Worm (Caenorhabditis elegans) whole organism, L3 larva: ENCODE results near the gene ogdh-2.

ENCODE experiments used
- R02D3.7 ChIP-seq: fragments of 150-350 bp; optimal IDR thresholded peaks from 2 replicates; lab custom pipeline; 2014; ENCODE audit warnings: missing biosample characterization, missing genetic modification characterization
- ZK546.5 ChIP-seq: sonication (generic microtip); optimal IDR thresholded peaks from 2 replicates; lab custom pipeline; 2017; ENCODE audit warnings: missing biosample characterization, missing genetic modification characterization
- aly-2 ChIP-seq: fragments of 150-350 bp; optimal IDR thresholded peaks from 2 replicates; lab custom pipeline; 2014; ENCODE audit warnings: missing biosample characterization, missing genetic modification characterization
- ceh-16 ChIP-seq: sonication (generic microtip); optimal IDR thresholded peaks from 2 replicates; lab custom pipeline; 2017; ENCODE audit warnings: missing biosample characterization, missing genetic modification characterization
- ceh-28 ChIP-seq: fragments of 150-350 bp; optimal IDR thresholded peaks from 2 replicates; lab custom pipeline; 2014; ENCODE audit warnings: missing biosample characterization, missing genetic modification reagents, missing genetic modification characterization
- daf-12 ChIP-seq: fragments of 150-350 bp; optimal IDR thresholded peaks from 2 replicates; lab custom pipeline; 2014; ENCODE audit warnings: missing biosample characterization, missing genetic modification reagents, missing genetic modification characterization
- egl-27 ChIP-seq: sonication (generic microtip); optimal IDR thresholded peaks from 4 replicates; lab custom pipeline; 2017; ENCODE audit warnings: missing biosample characterization, missing genetic modification reagents, missing genetic modification characterization
- elt-2 ChIP-seq: sonication (generic microtip); optimal IDR thresholded peaks from 2 replicates; lab custom pipeline; 2016; ENCODE audit warnings: missing genetic modification reagents, mild to moderate bottlenecking, missing genetic modification characterization, missing compliant biosample characterization
- elt-3 ChIP-seq, 3 experiments: fragments of 150-350 bp in 1 of 3; sonication (generic microtip) in 2 of 3; optimal IDR thresholded peaks; 2 replicates in 2 of 3; 4 replicates in 1 of 3; lab custom pipeline; 2014 to 2017; ENCODE audit warnings: missing biosample characterization in 3 of 3, missing genetic modification characterization in 3 of 3
- eor-1 ChIP-seq, 2 experiments: fragments of 150-350 bp; optimal IDR thresholded peaks; 2 replicates each; lab custom pipeline; 2014 to 2018; ENCODE audit warnings: missing biosample characterization in 2 of 2, missing genetic modification characterization in 2 of 2
- fkh-10 ChIP-seq: sonication (generic microtip); optimal IDR thresholded peaks from 2 replicates; lab custom pipeline; 2017; ENCODE audit warnings: missing biosample characterization, missing genetic modification reagents, missing genetic modification characterization
- fkh-2 ChIP-seq: fragments of 150-350 bp; optimal IDR thresholded peaks from 2 replicates; lab custom pipeline; 2014; ENCODE audit warnings: missing biosample characterization, missing genetic modification reagents, missing genetic modification characterization
- hmg-11 ChIP-seq: sonication (generic microtip); optimal IDR thresholded peaks from 2 replicates; lab custom pipeline; 2016; ENCODE audit warnings: missing genetic modification characterization, missing compliant biosample characterization
- jun-1 ChIP-seq: fragments of 150-350 bp; optimal IDR thresholded peaks from 2 replicates; lab custom pipeline; 2014; ENCODE audit warnings: missing biosample characterization, missing genetic modification reagents, missing genetic modification characterization
- lin-15B ChIP-seq: fragments of 150-350 bp; optimal IDR thresholded peaks from 2 replicates; lab custom pipeline; 2014; ENCODE audit warnings: missing biosample characterization, missing genetic modification characterization
- lin-39 ChIP-seq: fragments of 150-350 bp; optimal IDR thresholded peaks from 2 replicates; lab custom pipeline; 2018; ENCODE audit warnings: missing biosample characterization, missing genetic modification reagents, missing genetic modification characterization
- lsy-12 ChIP-seq: sonication (generic microtip); optimal IDR thresholded peaks from 2 replicates; lab custom pipeline; 2016; ENCODE audit warnings: mild to moderate bottlenecking, missing genetic modification characterization, missing compliant biosample characterization
- mml-1 ChIP-seq: fragments of 150-350 bp; sonication (generic microtip); optimal IDR thresholded peaks from 3 replicates; lab custom pipeline; 2014; ENCODE audit warnings: missing biosample characterization, missing genetic modification characterization
- nfya-1 ChIP-seq: sonication (generic microtip); optimal IDR thresholded peaks from 2 replicates; lab custom pipeline; 2017; ENCODE audit warnings: missing genetic modification characterization, mild to moderate bottlenecking, missing compliant biosample characterization, antibody characterized with exemption, moderate library complexity; ENCODE audit not compliant: insufficient read depth
- nhr-11 ChIP-seq: fragments of 150-350 bp; optimal IDR thresholded peaks from 2 replicates; lab custom pipeline; 2014; ENCODE audit warnings: missing biosample characterization, missing genetic modification characterization
- nhr-23 ChIP-seq: fragments of 150-350 bp; optimal IDR thresholded peaks from 2 replicates; lab custom pipeline; 2014; ENCODE audit warnings: missing biosample characterization, missing genetic modification reagents, missing genetic modification characterization
- nhr-237 ChIP-seq: fragments of 150-350 bp; optimal IDR thresholded peaks from 2 replicates; lab custom pipeline; 2014; ENCODE audit warnings: missing biosample characterization, missing genetic modification characterization
- nhr-25 ChIP-seq: sonication (generic microtip); optimal IDR thresholded peaks from 2 replicates; lab custom pipeline; 2017; ENCODE audit warnings: missing biosample characterization, missing genetic modification characterization
- nhr-28 ChIP-seq: fragments of 150-350 bp; optimal IDR thresholded peaks from 2 replicates; lab custom pipeline; 2014; ENCODE audit warnings: missing biosample characterization, missing genetic modification characterization
- nhr-43 ChIP-seq: sonication (generic microtip); optimal IDR thresholded peaks from 2 replicates; lab custom pipeline; 2016; ENCODE audit warnings: mild to moderate bottlenecking, missing genetic modification characterization, missing compliant biosample characterization; ENCODE audit not compliant: poor library complexity, severe bottlenecking
- nhr-67 ChIP-seq: fragments of 150-350 bp; optimal IDR thresholded peaks from 2 replicates; lab custom pipeline; 2014; ENCODE audit warnings: missing biosample characterization, missing genetic modification characterization
- nhr-76 ChIP-seq: fragments of 150-350 bp; sonication (generic microtip); optimal IDR thresholded peaks from 5 replicates; lab custom pipeline; 2014; ENCODE audit warnings: missing biosample characterization, missing genetic modification characterization
- nhr-77 ChIP-seq: fragments of 150-350 bp; optimal IDR thresholded peaks from 2 replicates; lab custom pipeline; 2014; ENCODE audit warnings: missing biosample characterization, missing genetic modification characterization
- pha-4 ChIP-seq: fragments of 150-350 bp; optimal IDR thresholded peaks from 2 replicates; lab custom pipeline; 2014; ENCODE audit warnings: missing biosample characterization, missing genetic modification reagents, missing genetic modification characterization
- pqm-1 ChIP-seq: fragments of 150-350 bp; optimal IDR thresholded peaks from 2 replicates; lab custom pipeline; 2017; ENCODE audit warnings: missing biosample characterization, missing genetic modification characterization, inconsistent platforms
- skn-1 ChIP-seq: fragments of 150-350 bp; optimal IDR thresholded peaks from 2 replicates; lab custom pipeline; 2014; ENCODE audit warnings: missing biosample characterization, missing genetic modification characterization
- snpc-4 ChIP-seq: fragments of 150-350 bp; optimal IDR thresholded peaks from 2 replicates; lab custom pipeline; 2014; ENCODE audit warnings: missing biosample characterization, missing genetic modification characterization
- tbx-2 ChIP-seq: sonication (generic microtip); optimal IDR thresholded peaks from 2 replicates; lab custom pipeline; 2016; ENCODE audit warnings: mild to moderate bottlenecking, missing genetic modification characterization, missing compliant biosample characterization
- unc-39 ChIP-seq: sonication (generic microtip); optimal IDR thresholded peaks from 4 replicates; lab custom pipeline; 2017; ENCODE audit warnings: missing biosample characterization, missing genetic modification characterization
- unc-62 ChIP-seq: fragments of 150-350 bp; sonication (generic microtip); optimal IDR thresholded peaks from 4 replicates; lab custom pipeline; 2014; ENCODE audit warnings: missing biosample characterization, missing genetic modification reagents, missing genetic modification characterization
- zag-1 ChIP-seq: fragments of 150-350 bp; optimal IDR thresholded peaks from 2 replicates; lab custom pipeline; 2014; ENCODE audit warnings: missing biosample characterization, missing genetic modification characterization
- ztf-11 ChIP-seq: fragments of 150-350 bp; optimal IDR thresholded peaks from 2 replicates; lab custom pipeline; 2014; ENCODE audit warnings: missing biosample characterization, missing genetic modification characterization
- ztf-4 ChIP-seq: fragments of 150-350 bp; optimal IDR thresholded peaks from 2 replicates; lab custom pipeline; 2014; ENCODE audit warnings: missing biosample characterization, missing genetic modification characterization

The ogdh-2 gene

ce11 chrV:12183854-12184253 is 10.5 kb upstream of the ogdh-2 start, which contains the start of gene usip-1:
Gene usip-1, minus strand, starts transcription at chrV:12184194.
- TF ChIP-seq nhr-25 (tag; lab: Kevin White, UChicago) (no peak), fkh-10 (GFP tag; lab: Kevin White, UChicago) (no peak), unc-39 (tag; lab: Kevin White, UChicago) (no peak), tbx-2 (tag; lab: Kevin White, UChicago) (no peak), fkh-2 (tag; lab: Kevin White, UChicago) (no peak), skn-1 (tag; lab: Kevin White, UChicago) (no peak), ZK546.5 (tag; lab: Kevin White, UChicago) (no peak), mml-1 (no peak), ceh-16 (tag; lab: Kevin White, UChicago) (no peak), nhr-28 (no peak), eor-1 (tag; optimal IDR thresholded peaks at IDR 0.05; lab: Kevin White, UChicago) (no peak), nhr-76 (tag; lab: Kevin White, UChicago) (no peak), nhr-11 (tag; lab: Kevin White, UChicago) (no peak), aly-2 (tag; lab: Kevin White, UChicago) (no peak)
- TF ChIP-seq, all 47 proteins: peak for 0

ce11 chrV:12184308-12184999 is 9.9 kb upstream of the ogdh-2 start, which contains the start of gene srd-4:
Gene srd-4, plus strand, starts transcription at chrV:12184949.
- TF ChIP-seq jun-1 (no peak), ceh-28 (tag; lab: Kevin White, UChicago) (no peak), lin-39 (no peak), nhr-43 (tag; lab: Kevin White, UChicago) (no peak), skn-1 (tag; lab: Kevin White, UChicago) (no peak), elt-3 (tag; optimal IDR thresholded peaks at IDR 0.05; lab: Kevin White, UChicago) (no peak), unc-62 (GFP tag; lab: Kevin White, UChicago) (no peak), nhr-237 (tag; lab: Kevin White, UChicago) (no peak), nhr-23 (tag; lab: Kevin White, UChicago) (peak; percentile 0), fkh-2 (tag; lab: Kevin White, UChicago) (no peak), lin-15B (tag; lab: Kevin White, UChicago) (peak; percentile 4), tbx-2 (tag; lab: Kevin White, UChicago) (no peak), nhr-76 (tag; lab: Kevin White, UChicago) (no peak), R02D3.7 (tag; lab: Kevin White, UChicago) (no peak), ZK546.5 (tag; lab: Kevin White, UChicago) (no peak)

ce11 chrV:12187344-12187743 is 7.0 kb upstream of the ogdh-2 start, which contains the start of gene ZK863.8:
Gene ZK863.8, minus strand, starts transcription at chrV:12187516.
- TF ChIP-seq pha-4 (tag; lab: Kevin White, UChicago) (peak; percentile 91), egl-27 (tag; lab: Kevin White, UChicago) (no peak)

DNA sequence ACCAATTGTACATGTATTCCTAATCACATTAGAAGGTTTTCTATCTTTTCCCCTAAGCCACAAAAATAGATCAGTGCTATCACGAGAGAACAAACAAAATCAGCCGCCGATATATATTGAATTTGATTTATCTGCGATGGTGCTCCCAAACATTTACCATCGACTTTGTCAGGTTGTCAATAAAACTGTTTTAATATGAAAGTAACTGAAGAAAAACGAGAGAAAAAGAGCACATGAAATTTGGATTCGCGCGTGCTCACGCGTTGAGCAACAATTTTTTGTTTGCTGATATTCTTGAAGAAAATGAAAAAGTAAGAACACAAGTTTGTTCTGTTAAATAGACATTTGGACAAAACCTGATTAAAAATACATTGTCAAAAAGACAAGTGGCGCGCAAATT is 5.5 kb upstream of the ogdh-2 start:
- TF ChIP-seq pha-4 (tag; lab: Kevin White, UChicago) (peak; percentile 76), zag-1 (no peak), aly-2 (tag; lab: Kevin White, UChicago) (no peak), nhr-25 (tag; lab: Kevin White, UChicago) (no peak), nhr-67 (no peak), ztf-4 (tag; lab: Kevin White, UChicago) (no peak), daf-12 (tag; lab: Kevin White, UChicago) (no peak), pqm-1 (no peak)

DNA sequence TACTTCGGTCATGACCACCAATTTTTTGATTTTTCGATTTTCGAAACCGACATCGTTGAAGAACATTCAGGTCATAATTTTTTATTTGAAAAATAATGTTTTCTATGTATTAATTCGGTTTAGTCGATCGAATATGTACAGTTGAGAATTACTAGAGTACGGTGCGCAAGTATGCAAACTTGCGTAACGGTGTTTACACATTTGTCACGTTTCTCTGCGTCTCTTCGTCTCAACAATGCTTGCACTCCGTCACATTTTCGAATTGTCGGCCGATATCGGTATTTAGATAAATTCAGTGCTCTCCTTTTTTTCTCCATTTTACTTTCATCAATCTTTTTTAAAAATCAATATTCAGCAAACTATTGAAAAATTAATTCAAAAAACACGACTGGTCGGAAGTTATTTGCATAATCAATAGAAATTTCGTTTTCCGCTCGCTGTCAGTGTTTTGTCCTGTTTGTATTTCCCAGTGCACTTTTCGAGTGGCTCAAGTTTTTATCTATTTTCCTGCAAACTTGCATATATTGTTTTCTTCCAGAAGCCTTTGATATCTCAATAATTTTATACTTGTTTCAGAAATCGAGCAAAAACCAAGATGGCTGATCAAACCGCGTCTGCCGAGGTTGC is 3.3 kb upstream of the ogdh-2 start, which contains the start of gene dpy-30:
TSS of gene dpy-30 (plus strand) at position 577 of the 627 bp plus-strand sequence.
- TF ChIP-seq ceh-28 (tag; lab: Kevin White, UChicago): peak; percentile 38
- peak; percentile 38 for TF ChIP-seq nhr-23 (tag; lab: Kevin White, UChicago)
- no peak for TF ChIP-seq lsy-12 (tag; lab: Kevin White, UChicago)
- peak; percentile 72 for TF ChIP-seq hmg-11
- TF ChIP-seq fkh-2 (tag; lab: Kevin White, UChicago): no peak
- peak; percentile 82 for TF ChIP-seq nfya-1 (tag; lab: Kevin White, UChicago)
- peak; percentile 50 for TF ChIP-seq lin-39
- peak; percentile 86 for TF ChIP-seq pha-4 (tag; lab: Kevin White, UChicago)
- TF ChIP-seq ZK546.5 (tag; lab: Kevin White, UChicago): no peak
- TF ChIP-seq R02D3.7 (tag; lab: Kevin White, UChicago): no peak
- no peak for TF ChIP-seq ztf-4 (tag; lab: Kevin White, UChicago)
- TF ChIP-seq mml-1: no peak
- no peak for TF ChIP-seq nhr-43 (tag; lab: Kevin White, UChicago)
- no peak for TF ChIP-seq nhr-67
- peak; percentile 64 for TF ChIP-seq snpc-4 (tag; lab: Kevin White, UChicago)
- TF ChIP-seq elt-2 (tag; lab: Kevin White, UChicago): peak; percentile 42
- no peak for TF ChIP-seq nhr-11 (tag; lab: Kevin White, UChicago)
- TF ChIP-seq ztf-11 (tag; lab: Kevin White, UChicago): no peak
- TF ChIP-seq nhr-77 (tag; lab: Kevin White, UChicago): no peak
- no peak for TF ChIP-seq jun-1
- TF ChIP-seq lin-15B (tag; lab: Kevin White, UChicago): peak; percentile 29
- peak; percentile 65 for TF ChIP-seq nhr-25 (tag; lab: Kevin White, UChicago)
